Fruit fly (Drosophila melanogaster) whole organism: ENCODE measurements around the gene CG5969.
"Not testable (repeated sequence)": the region's sequence is repeated elsewhere in the genome, so short reads cannot be mapped to it uniquely, and the experiment has no call there.

Experiments
- Dll ChIP-seq: fragments of >200 bp; optimal IDR thresholded peaks from 2 replicates; lab custom pipeline; 2017
- EcR ChIP-seq, 2 experiments: fragments of >200 bp; optimal IDR thresholded peaks; 2 replicates each; lab custom pipeline; 2017; ENCODE audit warnings: missing biosample characterization in 2 of 2, missing genetic modification characterization in 2 of 2, missing genetic modification reagents in 2 of 2
- pan ChIP-seq: fragments of >200 bp; optimal IDR thresholded peaks from 2 replicates; lab custom pipeline; 2017

DNA sequence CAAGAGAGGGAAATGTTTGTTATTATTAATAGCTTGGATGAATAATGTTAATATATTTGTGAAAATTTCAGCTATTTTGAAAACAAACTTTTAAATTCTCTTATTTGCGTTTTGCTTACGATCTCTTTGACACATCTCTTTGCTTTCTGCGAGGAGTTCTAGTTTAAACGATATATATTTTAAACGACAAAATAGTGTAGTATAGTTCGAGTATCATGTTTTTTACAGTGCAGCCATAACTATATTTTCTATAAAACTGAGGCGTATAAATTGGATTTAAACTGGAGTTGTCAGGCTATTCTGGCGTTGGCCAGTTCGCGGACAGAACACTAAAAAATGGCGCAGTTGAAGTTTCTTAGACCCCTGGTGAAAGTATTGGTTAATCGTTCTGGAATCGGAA, 26.0 kb downstream of the CG5969 start, which contains the start of gene CG18281:
- not testable (repeated sequence) for TF ChIP-seq EcR (GFP tag; optimal IDR thresholded peaks at IDR 0.05; lab: Kevin White, UChicago); pan (lab: Kevin White, UChicago); Dll
